Worm (Caenorhabditis elegans): ENCODE measurements around the gene F44A2.5.

F44A2.5 gene

DNA sequence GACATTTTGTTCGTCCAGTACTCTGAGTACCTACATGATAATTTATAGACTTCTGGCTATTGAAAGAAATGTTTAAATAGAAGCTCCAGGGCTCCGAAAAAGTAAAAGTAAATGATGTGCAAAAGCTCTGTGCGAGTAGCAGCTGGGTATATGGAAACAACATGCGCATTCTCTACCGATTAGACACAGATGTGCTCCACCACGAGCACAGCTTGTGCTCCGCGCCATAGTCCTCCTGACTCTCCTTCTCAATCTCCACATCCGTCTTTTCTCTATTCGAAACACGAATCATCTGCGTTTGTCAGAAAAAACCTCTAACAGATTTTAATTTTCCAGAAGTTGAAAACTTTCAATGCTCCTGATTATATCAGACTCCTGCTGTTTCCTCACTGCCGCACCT, 14.0 kb upstream of the F44A2.5 start:
- peak; percentile 74 for TF ChIP-seq hlh-8 (tag; optimal IDR thresholded peaks at IDR 0.05)
- TF ChIP-seq ceh-30 (tag; optimal IDR thresholded peaks at IDR 0.05): no peak

DNA sequence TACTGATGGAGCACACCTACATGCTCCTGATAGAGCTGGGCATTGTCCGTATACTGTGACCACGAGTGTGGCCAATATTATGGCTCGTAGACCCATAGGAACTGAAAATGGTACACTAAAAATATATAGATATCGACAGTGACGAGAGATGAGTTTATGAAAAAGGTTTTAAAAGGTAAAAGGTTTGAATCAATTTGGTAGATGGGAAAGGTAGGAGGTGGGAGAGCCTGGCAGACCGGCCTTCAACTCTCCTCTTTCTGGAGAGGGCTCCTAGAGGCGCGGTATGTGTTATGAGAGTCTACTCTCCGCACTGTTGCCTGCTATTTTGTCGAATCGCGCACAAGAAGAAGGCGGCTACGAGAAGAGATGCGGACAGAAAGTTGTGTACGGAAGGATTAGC, 10.0 kb upstream of the F44A2.5 start, which contains the start of gene lron-2:
lron-2 (minus strand) TSS at position 101 of the 400 bp plus-strand sequence.
- TF ChIP-seq ahr-1 (tag; optimal IDR thresholded peaks at IDR 0.05) (no peak), pax-1 (tag; optimal IDR thresholded peaks at IDR 0.05) (no peak), C38D4.7 (GFP tag; optimal IDR thresholded peaks at IDR 0.05) (no peak), ceh-30 (tag; optimal IDR thresholded peaks at IDR 0.05) (no peak), fkh-10 (GFP tag; optimal IDR thresholded peaks at IDR 0.05) (no peak), npax-4 (tag; optimal IDR thresholded peaks at IDR 0.05) (no peak), Y22D7AL.16 (tag; optimal IDR thresholded peaks at IDR 0.05) (no peak), mec-3 (tag; optimal IDR thresholded peaks at IDR 0.05; ENCODE audit: borderline replicate concordance) (no peak), pag-3 (tag; optimal IDR thresholded peaks at IDR 0.05; ENCODE audit: borderline replicate concordance) (no peak), pat-9 (tag; optimal IDR thresholded peaks at IDR 0.05) (no peak), tbx-7 (tag; optimal IDR thresholded peaks at IDR 0.05) (no peak), hlh-8 (tag; optimal IDR thresholded peaks at IDR 0.05) (no peak), ceh-34 (tag; optimal IDR thresholded peaks at IDR 0.05) (no peak), madf-2 (tag; optimal IDR thresholded peaks at IDR 0.05) (no peak)

DNA sequence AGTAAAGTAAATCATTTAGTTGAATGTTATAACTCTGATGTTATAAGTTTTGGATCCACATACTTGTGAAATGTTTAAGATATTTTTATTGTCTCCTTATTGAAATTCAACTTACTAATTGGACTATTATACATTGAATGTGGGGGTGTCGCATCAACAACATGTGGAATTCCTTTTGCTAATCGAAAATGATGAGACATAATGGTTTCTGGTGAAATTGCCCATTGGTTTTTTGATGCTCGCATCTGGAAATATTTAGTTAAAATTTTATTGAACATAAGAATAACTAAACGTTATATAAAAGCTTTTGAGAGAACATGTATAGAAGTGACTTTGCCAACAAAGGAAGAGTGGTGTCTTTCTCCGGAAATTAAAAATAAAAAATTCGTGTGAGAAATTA, 5.5 kb upstream of the F44A2.5 start, which contains the start of gene ZK682.7:
ZK682.7 (minus strand) TSS at position 247 of the 400 bp plus-strand sequence.
- no peak for TF ChIP-seq elt-4 (tag; optimal IDR thresholded peaks at IDR 0.05)
- no peak for TF ChIP-seq elt-2 (tag; optimal IDR thresholded peaks at IDR 0.05)
- no peak for TF ChIP-seq unc-55 (GFP tag; optimal IDR thresholded peaks at IDR 0.05)
- no peak for TF ChIP-seq ceh-18 (tag; optimal IDR thresholded peaks at IDR 0.05)
- TF ChIP-seq ceh-14 (tag; optimal IDR thresholded peaks at IDR 0.05): no peak
- TF ChIP-seq lin-11 (tag; optimal IDR thresholded peaks at IDR 0.05): no peak
- no peak for TF ChIP-seq tbx-2 (tag; optimal IDR thresholded peaks at IDR 0.05)
- no peak for TF ChIP-seq ceh-31 (tag; optimal IDR thresholded peaks at IDR 0.05)
- no peak for TF ChIP-seq fkh-6 (tag; optimal IDR thresholded peaks at IDR 0.05)

DNA sequence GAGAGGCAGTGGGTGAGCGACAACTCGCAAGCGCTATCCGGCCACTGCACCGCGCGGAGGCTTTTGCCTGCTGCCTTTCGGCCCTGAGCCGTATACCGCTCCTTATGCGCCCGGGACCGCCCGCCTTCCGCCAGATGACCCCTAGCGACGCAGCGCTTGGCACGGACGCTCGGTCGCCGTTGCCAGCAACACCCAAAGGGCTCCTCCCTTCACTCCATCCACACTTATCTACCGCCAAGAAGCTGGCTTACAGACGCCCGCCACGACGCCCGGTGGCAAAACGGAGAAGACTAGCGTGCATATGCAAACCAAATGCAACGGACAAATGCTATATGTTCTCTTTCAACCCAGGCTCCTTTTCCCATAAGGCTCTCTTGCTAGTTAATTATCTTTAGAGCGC, 4.1 kb upstream of the F44A2.5 start:
- TF ChIP-seq C08G9.2 (tag; optimal IDR thresholded peaks at IDR 0.05) (peak; percentile 25), ceh-18 (tag; optimal IDR thresholded peaks at IDR 0.05) (no peak), nfya-1 (tag; optimal IDR thresholded peaks at IDR 0.05) (no peak), ceh-19 (GFP tag; optimal IDR thresholded peaks at IDR 0.05) (no peak), hlh-30 (tag; optimal IDR thresholded peaks at IDR 0.05; ENCODE audit: insufficient read depth) (no peak), pag-3 (tag; optimal IDR thresholded peaks at IDR 0.05; ENCODE audit: borderline replicate concordance) (no peak), ceh-45 (GFP tag; IDR thresholded peaks at IDR 0.05) (no peak), sdc-2 (tag; optimal IDR thresholded peaks at IDR 0.05) (peak; percentile 38), elt-2 (tag; optimal IDR thresholded peaks at IDR 0.05) (no peak), Y22D7AL.16 (tag; optimal IDR thresholded peaks at IDR 0.05) (no peak), unc-3 (GFP tag; conservative IDR thresholded peaks at IDR 0.05) (no peak), unc-3 (tag; optimal IDR thresholded peaks at IDR 0.05) (no peak), dmd-4 (tag; optimal IDR thresholded peaks at IDR 0.05; ENCODE audit: borderline replicate concordance) (no peak), ahr-1 (tag; optimal IDR thresholded peaks at IDR 0.05) (no peak), nhr-232 (tag; optimal IDR thresholded peaks at IDR 0.05) (peak; percentile 10), ceh-30 (tag; optimal IDR thresholded peaks at IDR 0.05) (no peak), fax-1 (tag; optimal IDR thresholded peaks at IDR 0.05) (no peak), dve-1 (tag; optimal IDR thresholded peaks at IDR 0.05) (no peak), nhr-11 (tag; optimal IDR thresholded peaks at IDR 0.05) (no peak), sox-2 (GFP tag; IDR thresholded peaks at IDR 0.05) (no peak), ref-2 (tag; optimal IDR thresholded peaks at IDR 0.05) (no peak), hlh-15 (tag; optimal IDR thresholded peaks at IDR 0.05) (no peak), ceh-48 (tag; optimal IDR thresholded peaks at IDR 0.05) (no peak), zip-5 (tag; optimal IDR thresholded peaks at IDR 0.05) (no peak), pha-4 (tag; optimal IDR thresholded peaks at IDR 0.05) (no peak), K09A11.1 (tag; optimal IDR thresholded peaks at IDR 0.05; ENCODE audit: insufficient read depth) (no peak), ttx-3 (tag; optimal IDR thresholded peaks at IDR 0.05) (no peak), fkh-6 (tag; optimal IDR thresholded peaks at IDR 0.05) (peak; percentile 8), sox-4 (tag; optimal IDR thresholded peaks at IDR 0.05) (peak; percentile 9), ama-1 (optimal IDR thresholded peaks at IDR 0.05) (no peak), unc-42 (tag; optimal IDR thresholded peaks at IDR 0.05) (peak; percentile 30), tbx-7 (tag; optimal IDR thresholded peaks at IDR 0.05) (no peak), ceh-14 (tag; optimal IDR thresholded peaks at IDR 0.05) (peak; percentile 34), pax-1 (tag; optimal IDR thresholded peaks at IDR 0.05) (no peak), madf-2 (tag; optimal IDR thresholded peaks at IDR 0.05) (no peak)
